Worm (Caenorhabditis elegans): ENCODE data around the gene ZK632.14.

The ZK632.14 gene

DNA sequence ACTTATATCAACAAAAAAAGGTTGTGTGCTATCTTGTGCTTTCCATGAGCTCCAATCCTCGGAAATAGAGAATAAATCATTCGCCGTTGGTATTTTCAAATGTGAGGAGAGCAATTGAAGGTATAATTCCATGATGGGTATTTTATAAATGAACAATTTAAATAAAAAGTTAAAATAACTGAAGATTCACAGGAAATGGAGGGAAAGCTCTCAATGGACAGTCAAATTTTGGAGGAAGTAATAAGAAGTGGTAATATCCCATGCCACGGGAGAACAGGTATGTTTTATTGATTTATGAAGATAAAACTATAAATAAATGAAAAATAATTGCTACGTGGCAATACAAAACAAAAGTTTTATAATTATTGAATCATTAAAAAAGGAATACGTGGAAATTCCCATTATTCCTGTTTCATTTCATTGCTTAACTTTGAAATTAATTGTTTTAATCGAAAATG is 30.1 kb upstream of the ZK632.14 start:
- TF ChIP-seq ceh-43 (GFP tag; optimal IDR thresholded peaks at IDR 0.05) (peak; percentile 12), mls-2 (tag; optimal IDR thresholded peaks at IDR 0.05) (peak; percentile 40), ham-2 (GFP tag; optimal IDR thresholded peaks at IDR 0.05) (no peak), tbx-8 (GFP tag; optimal IDR thresholded peaks at IDR 0.05) (no peak)

DNA sequence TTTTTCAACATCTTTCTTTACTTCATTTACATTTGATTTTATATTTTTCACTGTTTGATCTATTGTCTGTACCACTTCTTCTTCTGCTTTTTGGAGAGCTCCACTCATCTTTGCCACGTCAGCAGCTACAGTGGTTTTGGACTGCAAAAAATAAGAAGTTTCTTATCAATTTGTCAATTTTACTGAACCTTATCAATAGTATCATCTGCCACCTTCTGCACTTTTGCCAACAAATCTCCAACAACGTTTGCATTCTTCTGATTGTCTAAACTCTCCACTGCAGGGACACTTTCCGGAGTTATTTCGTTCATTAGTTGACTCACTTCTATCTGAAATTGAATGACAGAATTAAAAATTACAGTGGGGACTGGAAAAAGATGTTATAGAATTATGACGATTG is 26.5 kb upstream of the ZK632.14 start:
- no peak for TF ChIP-seq drap-1 (GFP tag; optimal IDR thresholded peaks at IDR 0.05)

DNA sequence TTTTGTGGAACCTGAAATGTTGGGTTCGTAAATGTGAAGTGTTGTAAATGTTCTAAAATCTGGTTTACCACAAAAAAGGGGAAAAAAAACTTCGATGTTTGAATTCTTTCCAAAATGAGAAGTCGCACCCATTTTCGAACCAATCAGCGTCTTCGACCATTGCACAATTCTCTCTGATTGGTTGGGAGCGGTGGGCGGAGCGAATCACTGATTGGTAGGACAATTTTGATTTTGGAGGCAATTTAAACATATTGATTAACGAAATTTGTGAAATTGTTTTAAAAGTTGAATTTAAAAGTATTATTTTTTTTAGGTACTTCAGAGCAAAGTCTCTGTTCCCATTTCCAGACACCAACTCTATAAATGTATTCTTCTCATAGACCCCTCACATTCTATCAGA is 24.2 kb upstream of the ZK632.14 start:
- TF ChIP-seq flh-1 (GFP tag; optimal IDR thresholded peaks at IDR 0.05) (no peak), cnd-1 (tag; optimal IDR thresholded peaks at IDR 0.05) (no peak), elt-1 (tag; optimal IDR thresholded peaks at IDR 0.05; ENCODE audit: borderline replicate concordance, insufficient read depth) (no peak), zip-8 (tag; optimal IDR thresholded peaks at IDR 0.05) (no peak), lsy-2 (tag; optimal IDR thresholded peaks at IDR 0.05) (no peak), nhr-28 (tag; optimal IDR thresholded peaks at IDR 0.05) (no peak), M03D4.4 (tag; optimal IDR thresholded peaks at IDR 0.05) (no peak), unc-62 (GFP tag; optimal IDR thresholded peaks at IDR 0.05) (no peak), hlh-1 (tag; optimal IDR thresholded peaks at IDR 0.05) (no peak)

DNA sequence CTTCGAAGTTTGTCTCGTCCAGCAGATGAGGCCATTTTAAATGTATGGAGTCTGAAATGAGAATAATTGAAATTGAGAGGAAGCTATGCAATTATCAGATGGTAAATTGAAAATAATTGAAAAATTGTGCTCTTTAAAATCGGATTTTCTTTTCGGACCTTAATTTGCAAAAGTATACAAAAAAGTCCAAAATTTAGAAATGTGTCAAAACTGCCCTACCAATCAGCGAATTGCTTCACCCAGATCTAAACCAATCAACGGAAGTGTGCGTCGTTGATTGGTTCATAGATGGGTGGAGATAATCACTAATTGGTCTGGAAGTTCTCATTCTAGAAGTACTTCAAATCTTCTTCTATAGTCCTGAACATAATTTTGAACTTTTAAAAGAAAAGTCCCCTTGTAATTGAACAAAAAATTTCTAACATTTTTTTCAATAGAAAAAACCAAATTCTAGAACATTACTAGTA is 23.6 kb upstream of the ZK632.14 start, which contains the start of gene R10E11.5:
TSS of gene R10E11.5 (minus strand) at position 51 of the 467 bp plus-strand sequence.
- TF ChIP-seq ham-2 (GFP tag; optimal IDR thresholded peaks at IDR 0.05) (no peak), ceh-39 (tag; optimal IDR thresholded peaks at IDR 0.05) (no peak), pha-4 (tag; optimal IDR thresholded peaks at IDR 0.05) (no peak), elt-1 (tag; optimal IDR thresholded peaks at IDR 0.05; ENCODE audit: borderline replicate concordance, insufficient read depth) (no peak), ceh-43 (GFP tag; optimal IDR thresholded peaks at IDR 0.05) (no peak), drap-1 (GFP tag; optimal IDR thresholded peaks at IDR 0.05) (no peak)

DNA sequence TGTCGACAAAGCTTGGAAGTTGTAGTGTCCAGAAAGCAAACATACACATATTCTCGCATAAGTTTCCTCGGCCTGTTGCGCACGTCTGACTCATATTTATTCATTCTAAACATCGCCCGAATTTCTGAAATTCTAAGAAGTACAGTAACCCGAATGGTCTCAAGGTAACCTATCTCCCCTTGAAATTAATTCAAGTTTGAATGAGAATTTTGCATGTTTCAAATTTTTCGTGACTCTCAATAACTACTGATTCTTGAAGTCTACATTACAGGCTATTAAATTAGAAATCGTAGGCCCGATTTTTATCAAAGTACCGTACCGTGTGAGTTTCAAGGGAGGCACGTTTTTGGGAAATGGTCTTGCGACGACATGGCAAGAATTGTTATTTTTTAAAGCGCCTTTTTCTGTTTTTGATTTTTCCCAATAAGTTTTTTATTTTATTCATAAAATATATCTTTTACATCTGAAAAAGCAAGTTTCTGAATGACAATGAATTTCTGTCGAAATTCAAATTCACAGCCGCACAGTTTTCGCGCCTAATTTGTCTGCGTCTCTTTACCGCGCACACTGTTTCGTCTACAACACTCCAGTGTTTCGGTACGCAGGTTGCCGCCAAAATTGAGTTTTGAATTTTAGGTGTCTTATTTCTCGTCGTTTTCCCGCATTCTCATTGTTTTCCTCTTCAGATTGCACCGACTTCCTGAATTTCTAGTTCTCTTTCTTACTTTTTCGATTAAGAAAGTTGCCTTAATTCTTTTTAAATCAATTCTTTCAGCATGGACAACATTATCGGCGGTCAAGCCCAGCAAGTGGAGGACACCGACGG is 19.4 kb upstream of the ZK632.14 start, which contains the start of the genes R10E11.9 and mcm-6:
TSS of gene R10E11.9 (minus strand) at position 51 of the 826 bp plus-strand sequence.
TSS of gene mcm-6 (plus strand) at position 776 of the 826 bp plus-strand sequence.
- no peak for TF ChIP-seq unc-39 (tag; optimal IDR thresholded peaks at IDR 0.05)
- peak; percentile 11 for TF ChIP-seq pha-4 (tag; optimal IDR thresholded peaks at IDR 0.05)

DNA sequence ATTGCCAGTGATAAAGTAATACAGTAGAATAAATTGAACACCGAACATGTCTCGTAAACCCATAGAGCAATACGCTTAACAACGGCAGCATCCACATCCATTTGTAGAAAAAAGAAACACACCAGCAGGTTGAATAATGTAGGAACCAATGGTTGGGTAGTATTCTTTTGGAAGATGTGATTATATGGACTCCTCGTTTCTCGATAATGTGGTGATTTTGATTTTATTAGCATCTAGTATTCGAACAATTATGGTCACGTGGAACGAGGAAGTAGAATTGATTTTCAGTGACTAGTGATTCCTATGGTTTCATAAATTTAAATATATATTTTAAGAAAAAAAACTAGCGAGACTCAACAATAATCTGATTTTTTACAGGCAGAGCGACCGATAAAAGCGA is 16.8 kb upstream of the ZK632.14 start, which contains the start of gene srxa-10:
TSS of gene srxa-10 (minus strand) at position 101 of the 400 bp plus-strand sequence.
- TF ChIP-seq ces-1 (GFP tag; optimal IDR thresholded peaks at IDR 0.05): no peak
- no peak for TF ChIP-seq flh-1 (GFP tag; optimal IDR thresholded peaks at IDR 0.05)
- no peak for TF ChIP-seq unc-62 (GFP tag; optimal IDR thresholded peaks at IDR 0.05)
- no peak for TF ChIP-seq pha-4 (tag; optimal IDR thresholded peaks at IDR 0.05)
- no peak for TF ChIP-seq zip-8 (tag; optimal IDR thresholded peaks at IDR 0.05)
- TF ChIP-seq ceh-39 (tag; optimal IDR thresholded peaks at IDR 0.05): no peak
- no peak for TF ChIP-seq nhr-12 (tag; optimal IDR thresholded peaks at IDR 0.05)
- no peak for TF ChIP-seq ztf-11 (tag; optimal IDR thresholded peaks at IDR 0.05)
- TF ChIP-seq lin-13 (tag; optimal IDR thresholded peaks at IDR 0.05): no peak
- no peak for TF ChIP-seq ham-2 (GFP tag; optimal IDR thresholded peaks at IDR 0.05)

DNA sequence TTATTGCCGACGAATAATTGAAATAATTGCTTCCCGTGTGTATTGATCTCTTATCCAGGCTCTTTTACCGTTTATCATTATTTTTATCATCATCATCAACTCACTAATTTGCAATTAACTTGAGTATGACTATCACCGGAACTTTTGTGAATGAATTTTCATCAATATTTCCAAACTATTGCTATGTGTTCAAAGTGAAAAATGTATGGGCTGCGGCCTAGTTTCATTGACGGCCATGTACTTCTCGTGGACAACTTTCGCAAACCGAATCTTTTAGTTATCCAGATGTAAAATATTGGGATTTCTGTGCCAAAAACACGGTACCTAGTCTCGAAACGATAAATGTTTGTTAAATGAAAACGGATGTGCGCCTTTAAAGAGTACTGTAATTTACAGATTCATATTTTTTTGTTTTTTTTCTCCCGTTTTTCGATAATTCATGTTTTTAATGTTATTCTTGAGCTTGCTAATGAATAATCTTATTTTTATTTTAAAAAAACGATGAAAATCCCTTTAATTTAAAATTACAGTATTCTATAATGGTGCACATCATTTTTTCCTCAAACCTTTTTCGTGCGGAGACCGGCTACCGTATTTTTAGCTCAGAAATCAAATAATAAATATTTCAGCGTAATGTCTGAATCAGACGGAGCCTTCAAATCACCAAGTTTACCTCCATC is 14.6 kb upstream of the ZK632.14 start, which contains the start of gene ZK632.2:
TSS of gene ZK632.2 (plus strand) at position 630 of the 680 bp plus-strand sequence.
- TF ChIP-seq nhr-237 (tag; optimal IDR thresholded peaks at IDR 0.05) (no peak), unc-39 (tag; optimal IDR thresholded peaks at IDR 0.05) (no peak), mab-5 (tag; optimal IDR thresholded peaks at IDR 0.05) (no peak), tbx-8 (GFP tag; optimal IDR thresholded peaks at IDR 0.05) (no peak), ces-1 (GFP tag; optimal IDR thresholded peaks at IDR 0.05) (no peak), sem-2 (GFP tag; optimal IDR thresholded peaks at IDR 0.05) (no peak), nhr-28 (tag; optimal IDR thresholded peaks at IDR 0.05) (no peak), elt-1 (tag; optimal IDR thresholded peaks at IDR 0.05; ENCODE audit: borderline replicate concordance, insufficient read depth) (no peak), nhr-12 (tag; optimal IDR thresholded peaks at IDR 0.05) (no peak), snpc-4 (tag; optimal IDR thresholded peaks at IDR 0.05) (no peak), mep-1 (tag; optimal IDR thresholded peaks at IDR 0.05) (no peak), unc-62 (GFP tag; optimal IDR thresholded peaks at IDR 0.05) (no peak), mls-2 (tag; optimal IDR thresholded peaks at IDR 0.05) (no peak), cnd-1 (tag; optimal IDR thresholded peaks at IDR 0.05) (no peak)

Data from whole organism, mixed stage, embryonic.